Worm (Caenorhabditis elegans) whole organism, early embryonic: ENCODE results near the gene R05A10.4.

ENCODE experiments used
- B0310.2 ChIP-seq: sonication (generic microtip); optimal IDR thresholded peaks from 2 replicates; lab custom pipeline; 2016; ENCODE audit warnings: mild to moderate bottlenecking, missing genetic modification characterization, missing compliant biosample characterization
- F13C5.2 ChIP-seq: sonication (generic microtip); optimal IDR thresholded peaks from 2 replicates; lab custom pipeline; 2017; ENCODE audit warnings: mild to moderate bottlenecking, missing genetic modification characterization, inconsistent platforms, missing compliant biosample characterization
- aly-1 ChIP-seq: sonication (generic microtip); optimal IDR thresholded peaks from 2 replicates; lab custom pipeline; 2016; ENCODE audit warnings: missing genetic modification characterization, missing compliant biosample characterization
- ama-1 ChIP-seq: fragments of 150-350 bp; optimal IDR thresholded peaks from 2 replicates; lab custom pipeline; 2014
- ceh-13 ChIP-seq: fragments of 200-800 bp; sonication (Bioruptor generic); optimal IDR thresholded peaks from 2 replicates; lab custom pipeline; 2018; ENCODE audit warnings: mild to moderate bottlenecking, missing genetic modification characterization, missing compliant biosample characterization
- ceh-36 ChIP-seq: sonication (generic microtip); optimal IDR thresholded peaks from 2 replicates; lab custom pipeline; 2016; ENCODE audit warnings: missing genetic modification characterization, inconsistent platforms, missing compliant biosample characterization
- ets-7 ChIP-seq: sonication (generic microtip); optimal IDR thresholded peaks from 2 replicates; lab custom pipeline; 2016; ENCODE audit warnings: missing genotype, missing genetic modification characterization, missing compliant biosample characterization
- flt-1 ChIP-seq: fragments of 200-800 bp; sonication (Bioruptor generic); IDR thresholded peaks from 2 replicates; pipeline ENCODE4 v1.3.6; 2022; ENCODE audit warnings: missing genetic modification characterization, missing compliant biosample characterization
- hmbx-1 ChIP-seq: sonication (generic microtip); optimal IDR thresholded peaks from 2 replicates; lab custom pipeline; 2016; ENCODE audit warnings: mild to moderate bottlenecking, missing genetic modification characterization, missing compliant biosample characterization
- hmg-4 ChIP-seq: fragments of 200-800 bp; sonication (Bioruptor generic); optimal IDR thresholded peaks from 2 replicates; lab custom pipeline; 2018; ENCODE audit warnings: mild to moderate bottlenecking, missing genetic modification characterization, missing compliant biosample characterization
- hnd-1 ChIP-seq: sonication (generic microtip); optimal IDR thresholded peaks from 2 replicates; lab custom pipeline; 2016; ENCODE audit warnings: missing genetic modification characterization, missing compliant biosample characterization
- pes-1 ChIP-seq: fragments of 200-800 bp; sonication (Bioruptor generic); IDR thresholded peaks from 2 replicates; pipeline ENCODE4 v1.3.6; 2022; ENCODE audit warnings: missing genetic modification reagents, missing genetic modification characterization, missing compliant biosample characterization
- scrt-1 ChIP-seq: fragments of 200-800 bp; sonication (Bioruptor generic); IDR thresholded peaks from 2 replicates; pipeline ENCODE4 v1.3.6; 2022; ENCODE audit warnings: missing genetic modification characterization, missing compliant biosample characterization
- sea-1 ChIP-seq: fragments of 200-800 bp; sonication (Bioruptor generic); conservative IDR thresholded peaks from 2 replicates; pipeline ENCODE4 v1.3.6; 2022; ENCODE audit warnings: missing genetic modification characterization, missing compliant biosample characterization
- tbx-11 ChIP-seq: fragments of 200-800 bp; sonication (Bioruptor generic); IDR thresholded peaks from 2 replicates; pipeline ENCODE4 v1.3.6; 2022; ENCODE audit warnings: missing genetic modification characterization, missing compliant biosample characterization
- tbx-37 ChIP-seq: fragments of 200-800 bp; sonication (Bioruptor generic); conservative IDR thresholded peaks from 2 replicates; pipeline ENCODE4 v1.3.6; 2022; ENCODE audit warnings: missing genetic modification reagents, missing genetic modification characterization, missing compliant biosample characterization
- tra-4 ChIP-seq: sonication (generic microtip); optimal IDR thresholded peaks from 2 replicates; lab custom pipeline; 2017; ENCODE audit warnings: missing genetic modification characterization, missing compliant biosample characterization

Gene R05A10.4

ce11 chrIV:14172181-14172580 is at the start of gene R05A10.4:
R05A10.4 (plus strand) TSS chrIV:14172481.
- TF ChIP-seq ets-7 (no peak), pes-1 (GFP tag; lab: Robert Waterston, UW) (no peak), ama-1 (lab: Kevin White, UChicago) (no peak), tra-4 (tag; lab: Kevin White, UChicago) (no peak), ceh-13 (GFP tag; lab: Kevin White, UChicago) (no peak), tbx-11 (GFP tag; lab: Robert Waterston, UW) (no peak), scrt-1 (GFP tag; lab: Robert Waterston, UW) (no peak), hmbx-1 (tag; lab: Kevin White, UChicago) (no peak), ceh-36 (tag; lab: Kevin White, UChicago) (no peak), flt-1 (GFP tag; lab: Robert Waterston, UW) (no peak), hnd-1 (no peak), aly-1 (tag; lab: Kevin White, UChicago) (no peak), B0310.2 (tag; lab: Kevin White, UChicago) (no peak), hmg-4 (GFP tag; lab: Kevin White, UChicago) (no peak), sea-1 (GFP tag; lab: Robert Waterston, UW) (no peak), tbx-37 (GFP tag; lab: Robert Waterston, UW) (no peak), F13C5.2 (tag; lab: Kevin White, UChicago) (no peak)

ce11 chrIV:14123956-14124355 is 48.3 kb upstream of the R05A10.4 start, which contains the start of gene nkcc-1:
nkcc-1 (minus strand) TSS chrIV:14124056.
- TF ChIP-seq tbx-37 (GFP tag; lab: Robert Waterston, UW), result no peak
- TF ChIP-seq tbx-11 (GFP tag; lab: Robert Waterston, UW), result no peak
- no peak for TF ChIP-seq ceh-36 (tag; lab: Kevin White, UChicago)
- TF ChIP-seq B0310.2 (tag; lab: Kevin White, UChicago), result no peak
- no peak for TF ChIP-seq hmg-4 (GFP tag; lab: Kevin White, UChicago)
- TF ChIP-seq ceh-13 (GFP tag; lab: Kevin White, UChicago), result no peak
- TF ChIP-seq ets-7, result no peak
- no peak for TF ChIP-seq aly-1 (tag; lab: Kevin White, UChicago)
- no peak for TF ChIP-seq ama-1 (lab: Kevin White, UChicago)
- TF ChIP-seq flt-1 (GFP tag; lab: Robert Waterston, UW), result no peak
- no peak for TF ChIP-seq tra-4 (tag; lab: Kevin White, UChicago)
- TF ChIP-seq hmbx-1 (tag; lab: Kevin White, UChicago), result no peak
- no peak for TF ChIP-seq sea-1 (GFP tag; lab: Robert Waterston, UW)
- TF ChIP-seq hnd-1, result no peak
- no peak for TF ChIP-seq pes-1 (GFP tag; lab: Robert Waterston, UW)
- no peak for TF ChIP-seq scrt-1 (GFP tag; lab: Robert Waterston, UW)
- TF ChIP-seq F13C5.2 (tag; lab: Kevin White, UChicago), result no peak

ce11 chrIV:14127805-14128610 is 44.3 kb upstream of the R05A10.4 start, which contains the start of gene H12I19.115:
H12I19.115 (minus strand) TSS chrIV:14127855.
- TF ChIP-seq F13C5.2 (tag; lab: Kevin White, UChicago) (peak; percentile 13), scrt-1 (GFP tag; lab: Robert Waterston, UW) (no peak)

ce11 chrIV:14129091-14129490 is 43.2 kb upstream of the R05A10.4 start, which contains the start of gene srz-42:
srz-42 (plus strand) TSS chrIV:14129391.
- no peak for TF ChIP-seq hmbx-1 (tag; lab: Kevin White, UChicago)
- no peak for TF ChIP-seq ceh-36 (tag; lab: Kevin White, UChicago)
- TF ChIP-seq ets-7, result no peak
- TF ChIP-seq sea-1 (GFP tag; lab: Robert Waterston, UW), result no peak
- TF ChIP-seq ama-1 (lab: Kevin White, UChicago), result no peak
- no peak for TF ChIP-seq B0310.2 (tag; lab: Kevin White, UChicago)
- TF ChIP-seq tbx-11 (GFP tag; lab: Robert Waterston, UW), result no peak
- TF ChIP-seq tra-4 (tag; lab: Kevin White, UChicago), result no peak
- TF ChIP-seq ceh-13 (GFP tag; lab: Kevin White, UChicago), result no peak
- no peak for TF ChIP-seq scrt-1 (GFP tag; lab: Robert Waterston, UW)

ce11 chrIV:14131770-14132169 is 40.5 kb upstream of the R05A10.4 start, which contains the start of gene srz-59:
srz-59 (plus strand) TSS chrIV:14132070.
- TF ChIP-seq tbx-11 (GFP tag; lab: Robert Waterston, UW) (no peak), tbx-37 (GFP tag; lab: Robert Waterston, UW) (no peak), aly-1 (tag; lab: Kevin White, UChicago) (no peak), pes-1 (GFP tag; lab: Robert Waterston, UW) (no peak), ets-7 (no peak), hmg-4 (GFP tag; lab: Kevin White, UChicago) (no peak), sea-1 (GFP tag; lab: Robert Waterston, UW) (no peak), tra-4 (tag; lab: Kevin White, UChicago) (no peak), ceh-13 (GFP tag; lab: Kevin White, UChicago) (no peak), scrt-1 (GFP tag; lab: Robert Waterston, UW) (no peak), hnd-1 (no peak), F13C5.2 (tag; lab: Kevin White, UChicago) (no peak), hmbx-1 (tag; lab: Kevin White, UChicago) (no peak), flt-1 (GFP tag; lab: Robert Waterston, UW) (no peak), ama-1 (lab: Kevin White, UChicago) (no peak)

ce11 chrIV:14133400-14133799 is 38.9 kb upstream of the R05A10.4 start:
- no peak for TF ChIP-seq F13C5.2 (tag; lab: Kevin White, UChicago)
- TF ChIP-seq flt-1 (GFP tag; lab: Robert Waterston, UW), result no peak
- no peak for TF ChIP-seq hmg-4 (GFP tag; lab: Kevin White, UChicago)
- TF ChIP-seq tbx-11 (GFP tag; lab: Robert Waterston, UW), result no peak
- no peak for TF ChIP-seq ceh-36 (tag; lab: Kevin White, UChicago)
- TF ChIP-seq tbx-37 (GFP tag; lab: Robert Waterston, UW), result no peak
- TF ChIP-seq ets-7, result no peak
- no peak for TF ChIP-seq scrt-1 (GFP tag; lab: Robert Waterston, UW)
- TF ChIP-seq B0310.2 (tag; lab: Kevin White, UChicago), result no peak
- TF ChIP-seq pes-1 (GFP tag; lab: Robert Waterston, UW), result no peak
- TF ChIP-seq tra-4 (tag; lab: Kevin White, UChicago), result no peak
- no peak for TF ChIP-seq ceh-13 (GFP tag; lab: Kevin White, UChicago)
- no peak for TF ChIP-seq aly-1 (tag; lab: Kevin White, UChicago)
- TF ChIP-seq hnd-1, result no peak
- TF ChIP-seq hmbx-1 (tag; lab: Kevin White, UChicago), result no peak
- TF ChIP-seq sea-1 (GFP tag; lab: Robert Waterston, UW), result no peak
- no peak for TF ChIP-seq ama-1 (lab: Kevin White, UChicago)
